Fruit fly (Drosophila melanogaster) whole organism, embryonic: ENCODE results near the gene CG43208.
A peak's percentile ranks its signal among the peaks of the same experiment; 100 is the strongest.

Experiments used
- Aef1 ChIP-seq: fragments of 200-800 bp; sonication (Bioruptor generic); IDR thresholded peaks from 3 replicates; pipeline ENCODE4 v1.3.6; 2022; ENCODE audit warnings: missing biosample characterization, missing genetic modification characterization
- C15 ChIP-seq: fragments of 200-800 bp; sonication (Bioruptor generic); IDR thresholded peaks from 3 replicates; pipeline ENCODE4 v1.3.6; 2022; ENCODE audit warnings: missing biosample characterization, missing genetic modification characterization
- CG12236 ChIP-seq: fragments of 200-800 bp; sonication (Bioruptor generic); optimal IDR thresholded peaks from 2 replicates; lab custom pipeline; 2016; ENCODE audit warnings: missing biosample characterization, missing genetic modification characterization
- CG1233 ChIP-seq: fragments of 200-800 bp; sonication (Bioruptor generic); optimal IDR thresholded peaks from 4 replicates; lab custom pipeline; 2018; ENCODE audit warnings: missing biosample characterization, mild to moderate bottlenecking, missing genetic modification characterization
- CG14710 ChIP-seq: fragments of 200-800 bp; sonication (Bioruptor generic); optimal IDR thresholded peaks from 3 replicates; lab custom pipeline; 2019; ENCODE audit warnings: missing biosample characterization, mild to moderate bottlenecking, missing genetic modification characterization, moderate library complexity
- CG15269 ChIP-seq: fragments of 200-800 bp; sonication (Bioruptor generic); optimal IDR thresholded peaks from 2 replicates; lab custom pipeline; 2018; ENCODE audit warnings: missing biosample characterization, mild to moderate bottlenecking, missing genetic modification characterization, moderate library complexity
- CG15479 ChIP-seq: fragments of 200-800 bp; sonication (Bioruptor generic); optimal IDR thresholded peaks from 3 replicates; lab custom pipeline; 2019; ENCODE audit warnings: missing biosample characterization, mild to moderate bottlenecking, missing genetic modification characterization, moderate library complexity
- CG16863 ChIP-seq: fragments of 200-800 bp; sonication (Bioruptor generic); optimal IDR thresholded peaks from 3 replicates; lab custom pipeline; 2016; ENCODE audit warnings: missing biosample characterization, missing genetic modification characterization
- CG17186 ChIP-seq: fragments of 200-800 bp; sonication (Bioruptor generic); optimal IDR thresholded peaks from 3 replicates; lab custom pipeline; 2017; ENCODE audit warnings: missing biosample characterization, missing genetic modification reagents, missing genetic modification characterization
- CG17802 ChIP-seq: fragments of 200-800 bp; sonication (Bioruptor generic); optimal IDR thresholded peaks from 2 replicates; lab custom pipeline; 2018; ENCODE audit warnings: missing biosample characterization, mild to moderate bottlenecking, missing genetic modification characterization, moderate library complexity
- CG3407 ChIP-seq: fragments of 200-800 bp; sonication (Bioruptor generic); optimal IDR thresholded peaks from 2 replicates; lab custom pipeline; 2018; ENCODE audit warnings: missing biosample characterization, mild to moderate bottlenecking, missing genetic modification characterization
- CG4360 ChIP-seq: fragments of 200-800 bp; sonication (Bioruptor generic); IDR thresholded peaks from 2 replicates; pipeline ENCODE4 v1.3.6; 2022; ENCODE audit warnings: missing biosample characterization, missing genetic modification characterization
- CG6272 ChIP-seq: fragments of 200-800 bp; sonication (Bioruptor generic); IDR thresholded peaks from 2 replicates; pipeline ENCODE4 v1.3.6; 2022; ENCODE audit warnings: missing biosample characterization, missing genetic modification characterization
- CG6854 ChIP-seq: fragments of 200-800 bp; sonication (Bioruptor generic); optimal IDR thresholded peaks from 3 replicates; lab custom pipeline; 2017; ENCODE audit warnings: missing biosample characterization, mild to moderate bottlenecking, missing genetic modification characterization
- CG7357 ChIP-seq: fragments of 200-800 bp; sonication (Bioruptor generic); IDR thresholded peaks from 3 replicates; pipeline ENCODE4 v1.3.6; 2022; ENCODE audit warnings: missing biosample characterization, missing genetic modification characterization
- CG8478 ChIP-seq: fragments of >200 bp; optimal IDR thresholded peaks from 2 replicates; lab custom pipeline; 2018
- CG8765 ChIP-seq: fragments of 200-800 bp; sonication (Bioruptor generic); IDR thresholded peaks from 2 replicates; pipeline ENCODE4 v1.3.6; 2022; ENCODE audit warnings: missing biosample characterization, missing genetic modification characterization
- CHES-1-like ChIP-seq: fragments of 200-800 bp; sonication (Bioruptor generic); optimal IDR thresholded peaks from 2 replicates; lab custom pipeline; 2016; ENCODE audit warnings: missing biosample characterization, missing genetic modification characterization
- Camta ChIP-seq: fragments of 200-800 bp; sonication (Bioruptor generic); optimal IDR thresholded peaks from 2 replicates; lab custom pipeline; 2016; ENCODE audit warnings: missing biosample characterization, missing genetic modification characterization
- D19B ChIP-seq: fragments of 200-800 bp; sonication (Bioruptor generic); optimal IDR thresholded peaks from 2 replicates; lab custom pipeline; 2017; ENCODE audit warnings: missing biosample characterization, mild to moderate bottlenecking, missing genetic modification characterization
- Dfd ChIP-seq, 2 experiments: fragments of >200 bp; optimal IDR thresholded peaks; 2 replicates each; lab custom pipeline; 2017; ENCODE audit warnings: missing biosample characterization in 2 of 2, missing genetic modification characterization in 2 of 2
- Doc3 ChIP-seq: fragments of 200-800 bp; sonication (Bioruptor generic); IDR thresholded peaks from 3 replicates; pipeline ENCODE4 v1.3.6; 2022; ENCODE audit warnings: missing biosample characterization, missing genetic modification characterization; ENCODE audit not compliant: partially characterized antibody
- E2f2 ChIP-seq: fragments of 200-800 bp; sonication (Bioruptor generic); IDR thresholded peaks from 2 replicates; pipeline ENCODE4 v1.3.6; 2022; ENCODE audit warnings: missing biosample characterization, missing genetic modification characterization
- GATAe ChIP-seq: fragments of 200-800 bp; sonication (Bioruptor generic); conservative IDR thresholded peaks from 2 replicates; pipeline ENCODE4 v1.3.6; 2022; ENCODE audit warnings: missing biosample characterization, missing genetic modification characterization
- Hsf ChIP-seq: fragments of 200-800 bp; sonication (Bioruptor generic); optimal IDR thresholded peaks from 3 replicates; lab custom pipeline; 2016; ENCODE audit warnings: missing biosample characterization, missing genetic modification characterization
- Nf-YC ChIP-seq: fragments of 200-800 bp; optimal IDR thresholded peaks from 3 replicates; lab custom pipeline; 2019; ENCODE audit warnings: missing biosample characterization, mild to moderate bottlenecking, missing genetic modification characterization, moderate library complexity
- Oaz ChIP-seq: fragments of 200-800 bp; sonication (Bioruptor generic); IDR thresholded peaks from 2 replicates; pipeline ENCODE4 v1.3.6; 2022; ENCODE audit warnings: missing biosample characterization, missing genetic modification characterization
- Optix ChIP-seq: fragments of 200-800 bp; sonication (Bioruptor generic); IDR thresholded peaks from 3 replicates; pipeline ENCODE4 v1.3.6; 2022; ENCODE audit warnings: missing biosample characterization, missing genetic modification characterization
- Spps ChIP-seq: fragments of 200-800 bp; sonication (Bioruptor generic); optimal IDR thresholded peaks from 2 replicates; lab custom pipeline; 2018; ENCODE audit warnings: missing biosample characterization, mild to moderate bottlenecking, missing genetic modification characterization
- Vsx1 ChIP-seq: fragments of 200-800 bp; sonication (Bioruptor generic); optimal IDR thresholded peaks from 2 replicates; lab custom pipeline; 2017; ENCODE audit warnings: missing biosample characterization, mild to moderate bottlenecking, missing genetic modification characterization, missing genetic modification reagents
- ac ChIP-seq: fragments of 200-800 bp; sonication (Bioruptor generic); optimal IDR thresholded peaks from 3 replicates; lab custom pipeline; 2017; ENCODE audit warnings: missing biosample characterization, mild to moderate bottlenecking, missing genetic modification characterization
- amos ChIP-seq: fragments of 200-800 bp; sonication (Bioruptor generic); IDR thresholded peaks from 2 replicates; pipeline ENCODE4 v1.3.6; 2022; ENCODE audit warnings: missing biosample characterization, missing genetic modification characterization; ENCODE audit not compliant: partially characterized antibody
- az2 ChIP-seq: fragments of 200-800 bp; sonication (Bioruptor generic); optimal IDR thresholded peaks from 3 replicates; lab custom pipeline; 2016; ENCODE audit warnings: missing biosample characterization, missing genetic modification characterization
- bab2 ChIP-seq: fragments of 200-800 bp; sonication (Bioruptor generic); optimal IDR thresholded peaks from 2 replicates; lab custom pipeline; 2016; ENCODE audit warnings: missing biosample characterization, missing genetic modification characterization
- cato ChIP-seq: fragments of 200-800 bp; sonication (Bioruptor generic); optimal IDR thresholded peaks from 2 replicates; lab custom pipeline; 2016; ENCODE audit warnings: missing biosample characterization, missing genetic modification characterization, borderline replicate concordance
- dan ChIP-seq: fragments of 200-800 bp; sonication (Bioruptor generic); IDR thresholded peaks from 2 replicates; pipeline ENCODE4 v1.3.6; 2022; ENCODE audit warnings: missing biosample characterization, missing genetic modification characterization
- inv ChIP-seq: fragments of 200-800 bp; sonication (Bioruptor generic); IDR thresholded peaks from 2 replicates; pipeline ENCODE4 v1.3.6; 2022; ENCODE audit warnings: missing biosample characterization, missing genetic modification characterization; ENCODE audit not compliant: partially characterized antibody
- maf-S ChIP-seq: fragments of 200-800 bp; sonication (Bioruptor generic); optimal IDR thresholded peaks from 2 replicates; lab custom pipeline; 2016; ENCODE audit warnings: missing biosample characterization, missing genetic modification characterization
- mld ChIP-seq: fragments of 200-800 bp; sonication (Bioruptor generic); IDR thresholded peaks from 3 replicates; pipeline ENCODE4 v1.3.6; 2022; ENCODE audit warnings: missing biosample characterization, missing genetic modification characterization; ENCODE audit not compliant: partially characterized antibody
- pum ChIP-seq: fragments of 200-800 bp; sonication (Bioruptor generic); optimal IDR thresholded peaks from 2 replicates; lab custom pipeline; 2016; ENCODE audit warnings: missing biosample characterization, missing genetic modification characterization
- row ChIP-seq: fragments of 200-800 bp; sonication (Bioruptor generic); IDR thresholded peaks from 3 replicates; pipeline ENCODE4 v1.3.6; 2022; ENCODE audit warnings: missing biosample characterization, missing genetic modification characterization
- ttk ChIP-seq: fragments of 200-800 bp; sonication (Bioruptor generic); IDR thresholded peaks from 2 replicates; pipeline ENCODE4 v2.1.2; 2022; ENCODE audit warnings: missing biosample characterization, missing genetic modification characterization
- unpg ChIP-seq: fragments of 200-800 bp; sonication (Bioruptor generic); optimal IDR thresholded peaks from 3 replicates; lab custom pipeline; 2018; ENCODE audit warnings: missing biosample characterization, mild to moderate bottlenecking, missing genetic modification characterization, moderate library complexity

The CG43208 gene

DNA sequence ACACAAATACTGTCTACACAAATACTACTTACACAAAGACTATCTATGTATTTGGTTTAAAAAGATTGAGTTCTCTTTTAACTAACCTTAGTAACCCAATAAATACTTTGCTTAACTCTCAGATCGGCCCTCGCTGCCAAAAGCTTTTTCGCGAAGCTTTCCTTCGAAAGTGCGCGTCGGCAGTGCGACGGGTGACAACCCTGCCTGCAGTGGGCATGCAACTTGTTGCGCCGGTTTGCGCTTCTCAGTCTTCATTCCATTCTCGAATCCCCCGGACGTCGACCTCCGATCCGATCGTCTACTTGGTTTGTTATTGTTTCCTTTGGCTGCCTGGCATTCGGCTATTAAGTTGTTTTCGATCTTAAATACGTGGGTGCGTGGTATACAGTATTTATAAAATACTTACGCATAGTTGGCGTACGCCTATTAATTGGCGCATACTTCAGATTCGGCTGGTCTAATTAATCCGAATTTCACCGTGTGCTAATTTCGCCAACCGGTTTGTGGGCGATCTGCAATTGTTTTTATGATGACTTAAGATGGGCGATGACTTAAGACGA, 43.0 kb upstream of the CG43208 start, which contains the start of gene CG11686 (continued):
- TF ChIP-seq bab2 (GFP tag; lab: Kevin White, UChicago), result no peak
- TF ChIP-seq CG16863 (GFP tag; lab: Kevin White, UChicago), result no peak
- TF ChIP-seq C15 (GFP tag; lab: Robert Waterston, UW), result no peak
- TF ChIP-seq CG8478 (lab: Kevin White, UChicago), result no peak
- TF ChIP-seq Hsf (GFP tag; lab: Kevin White, UChicago), result no peak
- 0 out of 2 replicates have a peak, but pooled peaks have one; percentile 11 for TF ChIP-seq CG6272
- TF ChIP-seq CG3407 (GFP tag; lab: Kevin White, UChicago), result no peak
- no peak for TF ChIP-seq Camta
- TF ChIP-seq Dfd (GFP tag; optimal IDR thresholded peaks at IDR 0.05; lab: Kevin White, UChicago), result no peak
- no peak for TF ChIP-seq Spps (tag; lab: Kevin White, UChicago)
- no peak for TF ChIP-seq CG4360 (GFP tag; lab: Robert Waterston, UW)
- TF ChIP-seq E2f2 (GFP tag; lab: Robert Waterston, UW), result peak; percentile 14; the same call in 1 of the 2 replicates
- TF ChIP-seq CG15479, result no peak
- no peak for TF ChIP-seq ac (GFP tag; lab: Kevin White, UChicago)
- no peak for TF ChIP-seq Oaz (GFP tag; lab: Robert Waterston, UW)
- no peak for TF ChIP-seq Vsx1 (GFP tag; lab: Kevin White, UChicago)
- no peak for TF ChIP-seq pum (GFP tag; lab: Kevin White, UChicago)
- TF ChIP-seq amos, result peak; percentile 6; the same call in 1 of the 2 replicates
- no peak for TF ChIP-seq CG15269 (tag; lab: Kevin White, UChicago)
- no peak for TF ChIP-seq mld (GFP tag; lab: Robert Waterston, UW)
- no peak for TF ChIP-seq inv (GFP tag; lab: Robert Waterston, UW)
- no peak for TF ChIP-seq CG17802 (tag; lab: Kevin White, UChicago)
- TF ChIP-seq Optix (GFP tag; lab: Robert Waterston, UW), result no peak
- no peak for TF ChIP-seq GATAe
- no peak for TF ChIP-seq CG12236 (GFP tag; lab: Kevin White, UChicago)
- TF ChIP-seq CG1233 (GFP tag; lab: Kevin White, UChicago), result no peak
- no peak for TF ChIP-seq CG8765 (GFP tag; lab: Robert Waterston, UW)
- TF ChIP-seq row (GFP tag; lab: Robert Waterston, UW), result peak; percentile 90
- TF ChIP-seq maf-S (GFP tag; lab: Kevin White, UChicago), result no peak
- TF ChIP-seq Doc3, result no peak
- TF ChIP-seq CG7357 (GFP tag; lab: Robert Waterston, UW), result no peak
- TF ChIP-seq az2 (GFP tag; lab: Kevin White, UChicago), result no peak
- no peak for TF ChIP-seq Nf-YC (tag; lab: Kevin White, UChicago)
- TF ChIP-seq Aef1 (GFP tag; lab: Robert Waterston, UW), result no peak
- peak; percentile 50 for TF ChIP-seq CG17186 (GFP tag; lab: Kevin White, UChicago)
- no peak for TF ChIP-seq D19B (GFP tag; lab: Kevin White, UChicago)
- no peak for TF ChIP-seq CG6854 (GFP tag; lab: Kevin White, UChicago)
- TF ChIP-seq dan (GFP tag; lab: Robert Waterston, UW), result no peak
- no peak for TF ChIP-seq unpg (GFP tag; lab: Kevin White, UChicago)
- TF ChIP-seq cato (GFP tag; lab: Kevin White, UChicago), result no peak
- no peak for TF ChIP-seq CHES-1-like
- no peak for TF ChIP-seq ttk (GFP tag; lab: Robert Waterston, UW)
- TF ChIP-seq CG14710 (tag; lab: Kevin White, UChicago), result no peak
